Fruit fly (Drosophila melanogaster) whole organism, pupa: ENCODE measurements around the gene CG15625.

Source experiments
- CG10348 ChIP-seq: fragments of 200-800 bp; sonication (Bioruptor generic); IDR thresholded peaks from 2 replicates; pipeline ENCODE4 v1.3.6; 2022; ENCODE audit warnings: missing biosample characterization, missing genetic modification characterization
- CG12605 ChIP-seq: fragments of 200-800 bp; sonication (Bioruptor generic); IDR thresholded peaks from 2 replicates; pipeline ENCODE4 v1.3.6; 2022; ENCODE audit warnings: missing biosample characterization, missing genetic modification characterization
- CG13204 ChIP-seq: fragments of 200-800 bp; sonication (Bioruptor generic); optimal IDR thresholded peaks from 2 replicates; lab custom pipeline; 2018; ENCODE audit warnings: missing biosample characterization, mild to moderate bottlenecking, missing genetic modification characterization, moderate library complexity
- CG14655 ChIP-seq: fragments of 200-800 bp; sonication (Bioruptor generic); optimal IDR thresholded peaks from 3 replicates; lab custom pipeline; 2017; ENCODE audit warnings: mild to moderate bottlenecking, missing biosample characterization, missing genetic modification reagents, missing genetic modification characterization
- CG15710 ChIP-seq: fragments of 200-800 bp; sonication (Bioruptor generic); optimal IDR thresholded peaks from 2 replicates; lab custom pipeline; 2018; ENCODE audit warnings: missing biosample characterization, mild to moderate bottlenecking, missing genetic modification characterization, moderate library complexity
- CG17806 ChIP-seq: fragments of 200-800 bp; sonication (Bioruptor generic); optimal IDR thresholded peaks from 2 replicates; lab custom pipeline; 2018; ENCODE audit warnings: missing biosample characterization, mild to moderate bottlenecking, missing genetic modification characterization, moderate library complexity
- CG32121 ChIP-seq: fragments of 200-800 bp; sonication (Bioruptor generic); IDR thresholded peaks from 2 replicates; pipeline ENCODE4 v1.3.6; 2022; ENCODE audit warnings: missing biosample characterization, missing genetic modification characterization
- CG34367 ChIP-seq: fragments of 200-800 bp; sonication (Bioruptor generic); optimal IDR thresholded peaks from 2 replicates; lab custom pipeline; 2018; ENCODE audit warnings: missing biosample characterization, mild to moderate bottlenecking, missing genetic modification characterization
- CG4496 ChIP-seq: fragments of 200-800 bp; sonication (Bioruptor generic); IDR thresholded peaks from 3 replicates; pipeline ENCODE4 v1.3.6; 2022; ENCODE audit warnings: missing biosample characterization, missing genetic modification characterization
- CG8159 ChIP-seq: fragments of 200-800 bp; sonication (Bioruptor generic); optimal IDR thresholded peaks from 3 replicates; lab custom pipeline; 2018; ENCODE audit warnings: missing biosample characterization, mild to moderate bottlenecking, missing genetic modification characterization, moderate library complexity
- CG8301 ChIP-seq: fragments of 200-800 bp; sonication (Bioruptor generic); optimal IDR thresholded peaks from 2 replicates; lab custom pipeline; 2018; ENCODE audit warnings: missing biosample characterization, mild to moderate bottlenecking, missing genetic modification characterization
- CG9948 ChIP-seq: fragments of 200-800 bp; sonication (Bioruptor generic); optimal IDR thresholded peaks from 2 replicates; lab custom pipeline; 2018; ENCODE audit warnings: missing biosample characterization, mild to moderate bottlenecking, missing genetic modification characterization, moderate library complexity
- D1 ChIP-seq: fragments of 200-800 bp; sonication (Bioruptor generic); optimal IDR thresholded peaks from 2 replicates; lab custom pipeline; 2018; ENCODE audit warnings: missing biosample characterization, mild to moderate bottlenecking, missing genetic modification characterization, moderate library complexity
- EcR ChIP-seq: fragments of 200-800 bp; sonication (Bioruptor generic); optimal IDR thresholded peaks from 3 replicates; lab custom pipeline; 2019; ENCODE audit warnings: missing biosample characterization, missing genetic modification characterization, mild to moderate bottlenecking, moderate library complexity, missing genetic modification reagents
- Ets98B ChIP-seq: fragments of 200-800 bp; sonication (Bioruptor generic); IDR thresholded peaks from 2 replicates; pipeline ENCODE4 v1.3.6; 2022; ENCODE audit warnings: missing biosample characterization, missing genetic modification characterization
- Pif1A ChIP-seq: fragments of 200-800 bp; sonication (Bioruptor generic); optimal IDR thresholded peaks from 3 replicates; lab custom pipeline; 2016; ENCODE audit warnings: missing biosample characterization, missing genetic modification characterization
- Pif1B ChIP-seq: fragments of 200-800 bp; sonication (Bioruptor generic); optimal IDR thresholded peaks from 3 replicates; lab custom pipeline; 2016; ENCODE audit warnings: missing biosample characterization, missing genetic modification characterization
- Snoo ChIP-seq: fragments of 200-800 bp; sonication (Bioruptor generic); optimal IDR thresholded peaks from 3 replicates; lab custom pipeline; 2017; ENCODE audit warnings: missing biosample characterization, mild to moderate bottlenecking, missing genetic modification characterization, inconsistent platforms
- fd96Ca ChIP-seq: fragments of 200-800 bp; sonication (Bioruptor generic); IDR thresholded peaks from 3 replicates; pipeline ENCODE4 v1.3.6; 2022; ENCODE audit warnings: missing biosample characterization, missing genetic modification characterization
- gl ChIP-seq: fragments of 200-800 bp; sonication (Bioruptor generic); optimal IDR thresholded peaks from 2 replicates; lab custom pipeline; 2018; ENCODE audit warnings: missing biosample characterization, mild to moderate bottlenecking, missing genetic modification characterization
- rn ChIP-seq: fragments of 200-800 bp; sonication (Bioruptor generic); IDR thresholded peaks from 2 replicates; pipeline ENCODE4 v1.3.6; 2022; ENCODE audit warnings: missing biosample characterization, missing genetic modification characterization

Gene CG15625

dm6 chr2L:4854822-4855221 is 35.0 kb upstream of the CG15625 start:
- no peak for TF ChIP-seq CG14655 (GFP tag; lab: Kevin White, UChicago)
- no peak for TF ChIP-seq Snoo (tag; lab: Kevin White, UChicago)
- TF ChIP-seq, all 21 proteins: peak for 0

- no peak for TF ChIP-seq CG13204
- no peak; the same call in 2 of the 3 replicates for TF ChIP-seq CG4496 (GFP tag; lab: Robert Waterston, UW)
- peak; percentile 15 for TF ChIP-seq CG15710
- TF ChIP-seq Pif1A = no peak
- no peak for TF ChIP-seq gl
- TF ChIP-seq D1 = no peak
- no peak for TF ChIP-seq Pif1B (GFP tag; lab: Kevin White, UChicago)
- peak; percentile 49 for TF ChIP-seq CG9948 (tag; lab: Kevin White, UChicago)
- TF ChIP-seq CG12605 (GFP tag; lab: Robert Waterston, UW) = no peak
- no peak for TF ChIP-seq Snoo (tag; lab: Kevin White, UChicago)
- TF ChIP-seq CG17806 = peak; percentile 34
- peak; percentile 60 for TF ChIP-seq CG8159 (tag; lab: Kevin White, UChicago)
- peak; percentile 19 for TF ChIP-seq CG14655 (GFP tag; lab: Kevin White, UChicago)
- TF ChIP-seq fd96Ca (GFP tag; lab: Robert Waterston, UW) = no peak
- no peak for TF ChIP-seq CG10348 (GFP tag; lab: Robert Waterston, UW)
- no peak for TF ChIP-seq rn (GFP tag; lab: Robert Waterston, UW)
- no peak for TF ChIP-seq CG8301 (tag; lab: Kevin White, UChicago)
- TF ChIP-seq CG34367 = no peak
- TF ChIP-seq Ets98B = no peak
These were observed 33.7 kb upstream of the CG15625 start for dm6 chr2L:4856118-4856517.

dm6 chr2L:4861503-4861902 is 28.3 kb upstream of the CG15625 start:
- TF ChIP-seq Ets98B (0 out of 2 replicates have a peak, but pooled peaks have one; percentile 12), CG34367 (no peak), CG17806 (no peak), CG4496 (GFP tag; lab: Robert Waterston, UW) (no peak), EcR (GFP tag; lab: Kevin White, UChicago) (no peak)

dm6 chr2L:4865400-4865799 is 24.4 kb upstream of the CG15625 start:
- TF ChIP-seq Ets98B (no peak), rn (GFP tag; lab: Robert Waterston, UW) (no peak), CG8159 (tag; lab: Kevin White, UChicago) (no peak), CG12605 (GFP tag; lab: Robert Waterston, UW) (no peak), CG14655 (GFP tag; lab: Kevin White, UChicago) (no peak), CG10348 (GFP tag; lab: Robert Waterston, UW) (no peak), CG34367 (no peak), CG17806 (no peak), CG13204 (no peak), gl (no peak), Pif1B (GFP tag; lab: Kevin White, UChicago) (no peak), CG9948 (tag; lab: Kevin White, UChicago) (no peak), Snoo (tag; lab: Kevin White, UChicago) (no peak), EcR (GFP tag; lab: Kevin White, UChicago) (no peak)
- TF ChIP-seq, all 21 proteins: peak for 0

- TF ChIP-seq Pif1B (GFP tag; lab: Kevin White, UChicago) (no peak), CG15710 (no peak), CG17806 (no peak), CG10348 (GFP tag; lab: Robert Waterston, UW) (no peak), CG34367 (no peak), Ets98B (no peak)
These were observed 21.4 kb upstream of the CG15625 start for dm6 chr2L:4868383-4868782.

dm6 chr2L:4882131-4883022 is 7.4 kb upstream of the CG15625 start:
- TF ChIP-seq D1 (no peak), CG10348 (GFP tag; lab: Robert Waterston, UW) (no peak), CG34367 (no peak), CG13204 (no peak), gl (peak; percentile 7), Pif1B (GFP tag; lab: Kevin White, UChicago) (no peak), CG17806 (no peak), CG32121 (GFP tag; lab: Robert Waterston, UW) (no peak), CG15710 (no peak), EcR (GFP tag; lab: Kevin White, UChicago) (no peak), CG4496 (GFP tag; lab: Robert Waterston, UW) (no peak), CG14655 (GFP tag; lab: Kevin White, UChicago) (no peak), Ets98B (0 out of 2 replicates have a peak, but pooled peaks have one; percentile 33), rn (GFP tag; lab: Robert Waterston, UW) (no peak), CG12605 (GFP tag; lab: Robert Waterston, UW) (no peak), CG9948 (tag; lab: Kevin White, UChicago) (no peak), fd96Ca (GFP tag; lab: Robert Waterston, UW) (no peak)

- no peak for TF ChIP-seq CG8301 (tag; lab: Kevin White, UChicago)
- TF ChIP-seq Pif1A = no peak
- no peak for TF ChIP-seq CG12605 (GFP tag; lab: Robert Waterston, UW)
- TF ChIP-seq CG10348 (GFP tag; lab: Robert Waterston, UW) = no peak
- no peak for TF ChIP-seq rn (GFP tag; lab: Robert Waterston, UW)
- no peak for TF ChIP-seq Pif1B (GFP tag; lab: Kevin White, UChicago)
- TF ChIP-seq CG14655 (GFP tag; lab: Kevin White, UChicago) = no peak
- TF ChIP-seq CG8159 (tag; lab: Kevin White, UChicago) = peak; percentile 33
- TF ChIP-seq CG34367 = no peak
These were observed 6.8 kb upstream of the CG15625 start, which contains the start of the genes Cf2 and CG3008 for dm6 chr2L:4883023-4883392. Cf2 (minus strand) TSS chr2L:4883107. CG3008 (plus strand) TSS chr2L:4883298.
